Worm (Caenorhabditis elegans): Measurements from ENCODE around the gene fbxb-85.
"Not testable (repeated sequence)": the region's sequence is repeated elsewhere in the genome, so short reads cannot be mapped to it uniquely, and the experiment has no call there.

The fbxb-85 gene

ce11 chrIII:10806821-10807220 lies 41.9 kb downstream of the fbxb-85 start:
- no peak for TF ChIP-seq unc-62 (GFP tag; optimal IDR thresholded peaks at IDR 0.05)
- TF ChIP-seq sea-2 (GFP tag; optimal IDR thresholded peaks at IDR 0.05): no peak
- TF ChIP-seq nhr-43 (tag; optimal IDR thresholded peaks at IDR 0.05; ENCODE audit: poor library complexity, severe bottlenecking): no peak
- TF ChIP-seq egl-27 (tag; optimal IDR thresholded peaks at IDR 0.05): no peak
- no peak for TF ChIP-seq nhr-11 (tag; optimal IDR thresholded peaks at IDR 0.05)
- TF ChIP-seq nhr-23 (tag; optimal IDR thresholded peaks at IDR 0.05): no peak

ce11 chrIII:10805625-10806024 lies 43.1 kb downstream of the fbxb-85 start, which contains the start of gene klp-7:
klp-7 (plus strand) TSS chrIII:10805925.
- not testable (repeated sequence) for TF ChIP-seq ceh-82 (tag; optimal IDR thresholded peaks at IDR 0.05); jun-1 (tag; optimal IDR thresholded peaks at IDR 0.05); sea-2 (GFP tag; optimal IDR thresholded peaks at IDR 0.05)

- no peak for TF ChIP-seq zag-1 (tag; optimal IDR thresholded peaks at IDR 0.05)
- TF ChIP-seq ztf-4 (tag; optimal IDR thresholded peaks at IDR 0.05): no peak
- TF ChIP-seq unc-62 (GFP tag; optimal IDR thresholded peaks at IDR 0.05): no peak
- peak; percentile 95 for TF ChIP-seq nfya-1 (tag; optimal IDR thresholded peaks at IDR 0.05; ENCODE audit: insufficient read depth)
- TF ChIP-seq pha-4 (tag; optimal IDR thresholded peaks at IDR 0.05): no peak
- no peak for TF ChIP-seq nhr-28 (tag; optimal IDR thresholded peaks at IDR 0.05)
These were observed 43.6 kb downstream of the fbxb-85 start for ce11 chrIII:10805172-10805571.

- TF ChIP-seq nhr-76 (tag; optimal IDR thresholded peaks at IDR 0.05) (no peak), unc-39 (tag; optimal IDR thresholded peaks at IDR 0.05) (no peak), nhr-237 (tag; optimal IDR thresholded peaks at IDR 0.05) (no peak), aly-2 (tag; optimal IDR thresholded peaks at IDR 0.05) (no peak), lsy-12 (tag; optimal IDR thresholded peaks at IDR 0.05) (no peak), nfya-1 (tag; optimal IDR thresholded peaks at IDR 0.05; ENCODE audit: insufficient read depth) (no peak), daf-12 (tag; optimal IDR thresholded peaks at IDR 0.05) (no peak), ama-1 (optimal IDR thresholded peaks at IDR 0.05) (no peak), nhr-28 (tag; optimal IDR thresholded peaks at IDR 0.05) (no peak), egl-27 (tag; optimal IDR thresholded peaks at IDR 0.05) (no peak), lin-15B (tag; optimal IDR thresholded peaks at IDR 0.05) (no peak), ZK546.5 (tag; optimal IDR thresholded peaks at IDR 0.05) (no peak), eor-1 (tag; optimal IDR thresholded peaks at IDR 0.05) (no peak), mdl-1 (tag; optimal IDR thresholded peaks at IDR 0.05) (no peak), nhr-67 (tag; optimal IDR thresholded peaks at IDR 0.05) (no peak), ceh-16 (tag; optimal IDR thresholded peaks at IDR 0.05) (no peak), nhr-11 (tag; optimal IDR thresholded peaks at IDR 0.05) (no peak), pqm-1 (tag; optimal IDR thresholded peaks at IDR 0.05) (no peak)
These were observed 46.7 kb downstream of the fbxb-85 start, which contains the start of gene K11D9.3 for ce11 chrIII:10802032-10802431. K11D9.3 (minus strand) TSS chrIII:10802212.
